Worm (Caenorhabditis elegans) whole organism, dauer: ENCODE measurements around the gene ZK154.4.

ENCODE experiments used
- unc-62 ChIP-seq: sonication (generic microtip); optimal IDR thresholded peaks from 2 replicates; lab custom pipeline; 2017; ENCODE audit warnings: missing biosample characterization, missing genetic modification reagents, missing genetic modification characterization

Gene ZK154.4

ce11 chrX:7782389-7782788 is at the start of gene ZK154.4:
TSS of gene ZK154.4 (minus strand) at chrX:7782415.
- TF ChIP-seq unc-62, result no peak

- no peak for TF ChIP-seq unc-62
Observed at ce11 chrX:7827989-7828388, 45.8 kb upstream of the ZK154.4 start.

ce11 chrX:7826590-7827260 is 44.5 kb upstream of the ZK154.4 start:
- TF ChIP-seq unc-62, result no peak

ce11 chrX:7825707-7826106 is 43.5 kb upstream of the ZK154.4 start:
- TF ChIP-seq unc-62, result no peak

ce11 chrX:7823108-7823704 is 41.0 kb upstream of the ZK154.4 start, which contains the start of gene eef-1A.2:
TSS of gene eef-1A.2 (plus strand) at chrX:7823654.
- no peak for TF ChIP-seq unc-62

- no peak for TF ChIP-seq unc-62
Observed at ce11 chrX:7817555-7817954, 35.3 kb upstream of the ZK154.4 start.

- TF ChIP-seq unc-62, result no peak
Observed at ce11 chrX:7816434-7816974, 34.3 kb upstream of the ZK154.4 start, which contains the start of the genes sek-1 and R03G5.6. TSS of gene sek-1 (plus strand) at chrX:7816734. TSS of gene R03G5.6 (minus strand) at chrX:7816924.

- TF ChIP-seq unc-62, result no peak
Observed at ce11 chrX:7815230-7815629, 33.0 kb upstream of the ZK154.4 start.

- TF ChIP-seq unc-62, result no peak
Observed at ce11 chrX:7814747-7815146, 32.5 kb upstream of the ZK154.4 start.

- TF ChIP-seq unc-62, result no peak
Observed at ce11 chrX:7810991-7811390, 28.8 kb upstream of the ZK154.4 start.

ce11 chrX:7809352-7810196 is 27.4 kb upstream of the ZK154.4 start:
- TF ChIP-seq unc-62, result no peak

ce11 chrX:7808388-7808787 is 26.2 kb upstream of the ZK154.4 start:
- TF ChIP-seq unc-62, result no peak

ce11 chrX:7800370-7800769 is 18.2 kb upstream of the ZK154.4 start:
- TF ChIP-seq unc-62, result no peak

ce11 chrX:7799680-7800079 is 17.5 kb upstream of the ZK154.4 start, which contains the start of gene gpx-7:
TSS of gene gpx-7 (minus strand) at chrX:7799780.
- no peak for TF ChIP-seq unc-62

ce11 chrX:7798248-7799020 is 16.2 kb upstream of the ZK154.4 start, which contains the start of gene adm-4:
TSS of gene adm-4 (minus strand) at chrX:7798298.
- TF ChIP-seq unc-62, result no peak

ce11 chrX:7794306-7794743 is 12.1 kb upstream of the ZK154.4 start:
- no peak for TF ChIP-seq unc-62
